Fruit fly (Drosophila melanogaster) whole organism, embryonic: ENCODE measurements around the gene CG9302.
A peak's percentile ranks its signal among the peaks of the same experiment; 100 is the strongest.

Experiments
- Atf6 ChIP-seq: fragments of 200-800 bp; sonication (Bioruptor generic); IDR thresholded peaks from 2 replicates; pipeline ENCODE4 v1.3.6; 2022; ENCODE audit warnings: missing biosample characterization, missing genetic modification characterization
- Bgb ChIP-seq: fragments of 200-800 bp; sonication (Bioruptor generic); IDR thresholded peaks from 2 replicates; pipeline ENCODE4 v1.3.6; 2022; ENCODE audit warnings: missing biosample characterization, missing genetic modification characterization; ENCODE audit not compliant: partially characterized antibody
- CG10209 ChIP-seq: fragments of 200-800 bp; sonication (Bioruptor generic); optimal IDR thresholded peaks from 3 replicates; lab custom pipeline; 2017; ENCODE audit warnings: missing biosample characterization, mild to moderate bottlenecking, missing genetic modification characterization, missing genetic modification reagents
- CG10654 ChIP-seq: fragments of 200-800 bp; sonication (Bioruptor generic); optimal IDR thresholded peaks from 2 replicates; lab custom pipeline; 2016; ENCODE audit warnings: missing biosample characterization, missing genetic modification characterization
- CG11504 ChIP-seq: fragments of 200-800 bp; sonication (Bioruptor generic); optimal IDR thresholded peaks from 3 replicates; lab custom pipeline; 2019; ENCODE audit warnings: missing biosample characterization, mild to moderate bottlenecking, missing genetic modification characterization, moderate library complexity
- CG11695 ChIP-seq: fragments of 200-800 bp; sonication (Bioruptor generic); IDR thresholded peaks from 3 replicates; pipeline ENCODE4 v1.3.6; 2022; ENCODE audit warnings: missing biosample characterization, missing genetic modification characterization
- CG12071 ChIP-seq: fragments of 200-800 bp; sonication (Bioruptor generic); optimal IDR thresholded peaks from 3 replicates; lab custom pipeline; 2018; ENCODE audit warnings: missing biosample characterization, mild to moderate bottlenecking, missing genetic modification characterization
- CG12219 ChIP-seq: fragments of 200-800 bp; sonication (Bioruptor generic); optimal IDR thresholded peaks from 3 replicates; lab custom pipeline; 2018; ENCODE audit warnings: missing biosample characterization, mild to moderate bottlenecking, missing genetic modification characterization
- CG13123 ChIP-seq: fragments of 200-800 bp; sonication (Bioruptor generic); optimal IDR thresholded peaks from 2 replicates; lab custom pipeline; 2016; ENCODE audit warnings: missing biosample characterization, missing genetic modification characterization
- CG1602 ChIP-seq: fragments of 200-800 bp; sonication (Bioruptor generic); optimal IDR thresholded peaks from 3 replicates; lab custom pipeline; 2016; ENCODE audit warnings: missing biosample characterization, missing genetic modification characterization
- CG1832 ChIP-seq: fragments of 200-800 bp; sonication (Bioruptor generic); optimal IDR thresholded peaks from 2 replicates; lab custom pipeline; 2017; ENCODE audit warnings: missing biosample characterization, mild to moderate bottlenecking, missing genetic modification characterization, inconsistent platforms
- CG33557 ChIP-seq: fragments of 200-800 bp; sonication (Bioruptor generic); optimal IDR thresholded peaks from 2 replicates; lab custom pipeline; 2019; ENCODE audit warnings: missing biosample characterization, mild to moderate bottlenecking, missing genetic modification characterization, moderate library complexity
- CG34224 ChIP-seq: fragments of 200-800 bp; sonication (Bioruptor generic); IDR thresholded peaks from 3 replicates; pipeline ENCODE4 v1.3.6; 2022; ENCODE audit warnings: missing biosample characterization, missing genetic modification characterization; ENCODE audit not compliant: partially characterized antibody
- CG4328 ChIP-seq: fragments of 200-800 bp; sonication (Bioruptor generic); optimal IDR thresholded peaks from 3 replicates; lab custom pipeline; 2017; ENCODE audit warnings: missing biosample characterization, missing genetic modification reagents, missing genetic modification characterization
- CG8359 ChIP-seq: fragments of 200-800 bp; sonication (Bioruptor generic); optimal IDR thresholded peaks from 2 replicates; lab custom pipeline; 2017; ENCODE audit warnings: missing biosample characterization, mild to moderate bottlenecking, missing genetic modification characterization, borderline replicate concordance
- Chrac-16 ChIP-seq: fragments of 200-800 bp; sonication (Bioruptor generic); optimal IDR thresholded peaks from 3 replicates; lab custom pipeline; 2016; ENCODE audit warnings: missing biosample characterization, missing genetic modification characterization
- D19B ChIP-seq: fragments of 200-800 bp; sonication (Bioruptor generic); optimal IDR thresholded peaks from 2 replicates; lab custom pipeline; 2017; ENCODE audit warnings: missing biosample characterization, mild to moderate bottlenecking, missing genetic modification characterization
- Dbx ChIP-seq: fragments of 200-800 bp; sonication (Bioruptor generic); IDR thresholded peaks from 3 replicates; pipeline ENCODE4 v1.3.6; 2022; ENCODE audit warnings: missing biosample characterization, missing genetic modification characterization
- Ets65A ChIP-seq: fragments of 200-800 bp; sonication (Bioruptor generic); peaks from one replicate; lab custom pipeline; 2016; ENCODE audit warnings: missing biosample characterization, missing genetic modification characterization
- Gug ChIP-seq: fragments of 200-800 bp; sonication (Bioruptor generic); IDR thresholded peaks from 4 replicates; pipeline ENCODE4 v1.3.6; 2022; ENCODE audit warnings: missing biosample characterization, missing genetic modification characterization
- H15 ChIP-seq: fragments of 200-800 bp; sonication (Bioruptor generic); IDR thresholded peaks from 3 replicates; pipeline ENCODE4 v1.3.6; 2022; ENCODE audit warnings: missing biosample characterization, missing genetic modification characterization
- HLH54F ChIP-seq: fragments of 200-800 bp; sonication (Bioruptor generic); optimal IDR thresholded peaks from 3 replicates; lab custom pipeline; 2016; ENCODE audit warnings: missing biosample characterization, missing genetic modification characterization
- Hand ChIP-seq: fragments of 200-800 bp; sonication (Bioruptor generic); optimal IDR thresholded peaks from 2 replicates; lab custom pipeline; 2017; ENCODE audit warnings: mild to moderate bottlenecking, missing biosample characterization, missing genetic modification reagents, missing genetic modification characterization
- Lpt ChIP-seq: fragments of >200 bp; optimal IDR thresholded peaks from 2 replicates; lab custom pipeline; 2018; ENCODE audit warnings: missing biosample characterization, missing genetic modification characterization
- Max ChIP-seq: fragments of 200-800 bp; sonication (Bioruptor generic); optimal IDR thresholded peaks from 2 replicates; lab custom pipeline; 2016; ENCODE audit warnings: missing biosample characterization, mild to moderate bottlenecking, missing genetic modification characterization
- Mes4 ChIP-seq: fragments of 200-800 bp; sonication (Bioruptor generic); optimal IDR thresholded peaks from 2 replicates; lab custom pipeline; 2016; ENCODE audit warnings: missing biosample characterization, missing genetic modification characterization
- Myb ChIP-seq: fragments of 200-800 bp; sonication (Bioruptor generic); optimal IDR thresholded peaks from 2 replicates; lab custom pipeline; 2016; ENCODE audit warnings: missing biosample characterization, missing genetic modification characterization
- Ravus ChIP-seq: fragments of 200-800 bp; sonication (Bioruptor generic); IDR thresholded peaks from 2 replicates; pipeline ENCODE4 v1.3.6; 2022; ENCODE audit warnings: missing biosample characterization, missing genetic modification characterization
- az2 ChIP-seq: fragments of 200-800 bp; sonication (Bioruptor generic); optimal IDR thresholded peaks from 3 replicates; lab custom pipeline; 2016; ENCODE audit warnings: missing biosample characterization, missing genetic modification characterization
- bigmax ChIP-seq: fragments of 200-800 bp; sonication (Bioruptor generic); optimal IDR thresholded peaks from 2 replicates; lab custom pipeline; 2018; ENCODE audit warnings: missing biosample characterization, mild to moderate bottlenecking, missing genetic modification characterization
- cas ChIP-seq: fragments of 200-800 bp; sonication (Bioruptor generic); IDR thresholded peaks from 2 replicates; pipeline ENCODE4 v1.3.6; 2022; ENCODE audit warnings: missing biosample characterization, missing genetic modification characterization
- caup ChIP-seq: fragments of 200-800 bp; sonication (Bioruptor generic); optimal IDR thresholded peaks from 3 replicates; lab custom pipeline; 2017; ENCODE audit warnings: missing biosample characterization, mild to moderate bottlenecking, missing genetic modification characterization, moderate library complexity; ENCODE audit not compliant: severe bottlenecking
- chinmo ChIP-seq: fragments of 200-800 bp; sonication (Bioruptor generic); IDR thresholded peaks from 4 replicates; pipeline ENCODE4 v1.3.6; 2022; ENCODE audit warnings: missing biosample characterization, missing genetic modification characterization; ENCODE audit not compliant: partially characterized antibody
- disco-r ChIP-seq: fragments of 200-800 bp; sonication (Bioruptor generic); optimal IDR thresholded peaks from 2 replicates; lab custom pipeline; 2016; ENCODE audit warnings: missing biosample characterization, missing genetic modification characterization
- emc ChIP-seq: fragments of 200-800 bp; sonication (Bioruptor generic); optimal IDR thresholded peaks from 2 replicates; lab custom pipeline; 2016; ENCODE audit warnings: missing biosample characterization, missing genetic modification characterization
- ems ChIP-seq: fragments of 200-800 bp; sonication (Bioruptor generic); optimal IDR thresholded peaks from 3 replicates; lab custom pipeline; 2016; ENCODE audit warnings: missing biosample characterization, missing genetic modification characterization
- fru ChIP-seq: fragments of >200 bp; optimal IDR thresholded peaks from 2 replicates; lab custom pipeline; 2017
- gcm ChIP-seq: fragments of 200-800 bp; sonication (Bioruptor generic); optimal IDR thresholded peaks from 2 replicates; lab custom pipeline; 2019; ENCODE audit warnings: missing biosample characterization, mild to moderate bottlenecking, missing genetic modification characterization, moderate library complexity
- grau ChIP-seq: fragments of 200-800 bp; optimal IDR thresholded peaks from 3 replicates; lab custom pipeline; 2019; ENCODE audit warnings: missing biosample characterization, mild to moderate bottlenecking, missing genetic modification characterization, moderate library complexity
- gsb-n ChIP-seq: fragments of 200-800 bp; sonication (Bioruptor generic); optimal IDR thresholded peaks from 3 replicates; lab custom pipeline; 2018; ENCODE audit warnings: missing biosample characterization, mild to moderate bottlenecking, missing genetic modification characterization
- hbn ChIP-seq: fragments of 200-800 bp; sonication (Bioruptor generic); IDR thresholded peaks from 2 replicates; pipeline ENCODE4 v1.3.6; 2022; ENCODE audit warnings: missing biosample characterization, missing genetic modification characterization; ENCODE audit not compliant: partially characterized antibody
- lilli ChIP-seq: fragments of 200-800 bp; sonication (Bioruptor generic); optimal IDR thresholded peaks from 3 replicates; lab custom pipeline; 2016; ENCODE audit warnings: missing biosample characterization, missing genetic modification characterization
- pho ChIP-seq: fragments of 200-800 bp; sonication (Bioruptor generic); optimal IDR thresholded peaks from 2 replicates; lab custom pipeline; 2016; ENCODE audit warnings: missing biosample characterization, missing genetic modification characterization
- pita ChIP-seq: fragments of 200-800 bp; sonication (Bioruptor generic); optimal IDR thresholded peaks from 2 replicates; lab custom pipeline; 2017; ENCODE audit warnings: missing biosample characterization, mild to moderate bottlenecking, missing genetic modification characterization
- pum ChIP-seq: fragments of 200-800 bp; sonication (Bioruptor generic); optimal IDR thresholded peaks from 2 replicates; lab custom pipeline; 2016; ENCODE audit warnings: missing biosample characterization, missing genetic modification characterization
- so ChIP-seq: fragments of 200-800 bp; sonication (Bioruptor generic); IDR thresholded peaks from 3 replicates; pipeline ENCODE4 v1.3.6; 2022; ENCODE audit warnings: missing biosample characterization, missing genetic modification characterization
- ssp ChIP-seq: fragments of 200-800 bp; sonication (Bioruptor generic); IDR thresholded peaks from 2 replicates; pipeline ENCODE4 v1.3.6; 2022; ENCODE audit warnings: missing biosample characterization, missing genetic modification characterization
- unc-4 ChIP-seq: fragments of 200-800 bp; sonication (Bioruptor generic); IDR thresholded peaks from 2 replicates; pipeline ENCODE4 v1.3.6; 2022; ENCODE audit warnings: missing biosample characterization, missing genetic modification characterization; ENCODE audit not compliant: partially characterized antibody
- vnd ChIP-seq: fragments of 200-800 bp; sonication (Bioruptor generic); IDR thresholded peaks from 3 replicates; pipeline ENCODE4 v1.3.6; 2022; ENCODE audit warnings: missing biosample characterization, missing genetic modification characterization; ENCODE audit not compliant: partially characterized antibody
- wor ChIP-seq: fragments of 200-800 bp; sonication (Bioruptor generic); IDR thresholded peaks from 2 replicates; pipeline ENCODE4 v1.3.6; 2022; ENCODE audit warnings: missing biosample characterization, missing genetic modification characterization

The CG9302 gene

dm6 chr2L:13387255-13387654 is 8.9 kb upstream of the CG9302 start, which contains the start of the genes Ing5 and CG7099 (continued):
- peak; percentile 75 for TF ChIP-seq Mes4 (GFP tag; lab: Kevin White, UChicago)
- TF ChIP-seq pita: no peak
- TF ChIP-seq unc-4 (GFP tag; lab: Robert Waterston, UW): peak; percentile 60
- TF ChIP-seq Ravus (GFP tag; lab: Robert Waterston, UW): peak; percentile 92
- TF ChIP-seq H15 (GFP tag; lab: Robert Waterston, UW): peak; percentile 97
- peak; percentile 95 for TF ChIP-seq CG10209 (GFP tag; lab: Kevin White, UChicago)
- TF ChIP-seq chinmo (GFP tag; lab: Robert Waterston, UW): no peak
- TF ChIP-seq Ets65A: peak; percentile 98
- TF ChIP-seq grau (tag; lab: Kevin White, UChicago): peak; percentile 95
- peak; percentile 89 for TF ChIP-seq pum (GFP tag; lab: Kevin White, UChicago)
- TF ChIP-seq gsb-n (tag; lab: Kevin White, UChicago): peak; percentile 94
- TF ChIP-seq Dbx (GFP tag; lab: Robert Waterston, UW): peak; percentile 96
- no peak for TF ChIP-seq Lpt (GFP tag; lab: Kevin White, UChicago)
- peak; percentile 97 for TF ChIP-seq Chrac-16
- TF ChIP-seq Gug (GFP tag; lab: Robert Waterston, UW): peak; percentile 96
- TF ChIP-seq bigmax: peak; percentile 75
- peak; percentile 85 for TF ChIP-seq CG12219 (GFP tag; lab: Kevin White, UChicago)
- TF ChIP-seq CG33557: peak; percentile 91
- TF ChIP-seq az2 (GFP tag; lab: Kevin White, UChicago): peak; percentile 97
- peak; percentile 92 for TF ChIP-seq HLH54F (GFP tag; lab: Kevin White, UChicago)
- peak; percentile 95 for TF ChIP-seq CG13123 (GFP tag; lab: Kevin White, UChicago)
- TF ChIP-seq Bgb (GFP tag; lab: Robert Waterston, UW): peak; percentile 75
- TF ChIP-seq CG11695 (GFP tag; lab: Robert Waterston, UW): peak; percentile 94
- peak; percentile 91 for TF ChIP-seq ssp
- peak; percentile 96 for TF ChIP-seq cas (GFP tag; lab: Robert Waterston, UW)
- TF ChIP-seq lilli (GFP tag; lab: Kevin White, UChicago): peak; percentile 98
- peak; percentile 94 for TF ChIP-seq CG11504
- peak; percentile 96 for TF ChIP-seq CG10654
- TF ChIP-seq gcm (GFP tag; lab: Kevin White, UChicago): peak; percentile 93
- TF ChIP-seq vnd: peak; percentile 57; the same call in 1 of the 3 replicates
- TF ChIP-seq caup: peak; percentile 95
- peak; percentile 98 for TF ChIP-seq Max (GFP tag; lab: Kevin White, UChicago)
- peak; percentile 73 for TF ChIP-seq CG8359 (GFP tag; lab: Kevin White, UChicago)
- TF ChIP-seq Atf6: peak; percentile 96
- peak; percentile 52; the same call in 1 of the 2 replicates for TF ChIP-seq hbn (GFP tag; lab: Robert Waterston, UW)
- TF ChIP-seq D19B: peak; percentile 83
- TF ChIP-seq CG34224 (GFP tag; lab: Robert Waterston, UW): peak; percentile 58; the same call in 2 of the 3 replicates
- TF ChIP-seq disco-r: peak; percentile 66
- TF ChIP-seq CG1602 (GFP tag; lab: Kevin White, UChicago): peak; percentile 98
- no peak for TF ChIP-seq CG1832 (GFP tag; lab: Kevin White, UChicago)
- peak; percentile 95 for TF ChIP-seq ems
- peak; percentile 84 for TF ChIP-seq emc (GFP tag; lab: Kevin White, UChicago)
- TF ChIP-seq fru (lab: Kevin White, UChicago): no peak
- peak; percentile 94 for TF ChIP-seq so (GFP tag; lab: Robert Waterston, UW)
- TF ChIP-seq pho (GFP tag; lab: Kevin White, UChicago): peak; percentile 93
- peak; percentile 94 for TF ChIP-seq CG4328 (GFP tag; lab: Kevin White, UChicago)
- TF ChIP-seq CG12071 (GFP tag; lab: Kevin White, UChicago): no peak
- peak; percentile 93 for TF ChIP-seq wor
- TF ChIP-seq Myb: peak; percentile 64
- peak; percentile 81 for TF ChIP-seq Hand (GFP tag; lab: Kevin White, UChicago)
